Worm (Caenorhabditis elegans) whole organism, L2 larva: ENCODE results near the gene C18D11.1.
"Not testable (repeated sequence)": the region's sequence is repeated elsewhere in the genome, so short reads cannot be mapped to it uniquely, and the experiment has no call there.

Experiments used
- C34F6.9 ChIP-seq: fragments of 150-350 bp; optimal IDR thresholded peaks from 2 replicates; lab custom pipeline; 2014; ENCODE audit warnings: missing biosample characterization, missing genetic modification characterization
- F13H6.1 ChIP-seq: sonication (generic microtip); optimal IDR thresholded peaks from 2 replicates; lab custom pipeline; 2016; ENCODE audit warnings: missing genetic modification characterization, missing compliant biosample characterization
- R02D3.7 ChIP-seq: fragments of 150-350 bp; optimal IDR thresholded peaks from 2 replicates; lab custom pipeline; 2014; ENCODE audit warnings: missing biosample characterization, missing genetic modification characterization
- Y55F3AM.14 ChIP-seq: fragments of 200-800 bp; sonication (Bioruptor generic); optimal IDR thresholded peaks from 2 replicates; lab custom pipeline; 2018; ENCODE audit warnings: mild to moderate bottlenecking, missing genetic modification characterization, missing compliant biosample characterization
- ZK546.5 ChIP-seq: sonication (generic microtip); optimal IDR thresholded peaks from 2 replicates; lab custom pipeline; 2017; ENCODE audit warnings: missing biosample characterization, missing genetic modification characterization
- alr-1 ChIP-seq: fragments of 150-350 bp; optimal IDR thresholded peaks from 2 replicates; lab custom pipeline; 2014; ENCODE audit warnings: missing biosample characterization, missing genetic modification characterization
- ama-1 ChIP-seq: fragments of 150-350 bp; optimal IDR thresholded peaks from 2 replicates; lab custom pipeline; 2018; ENCODE audit warnings: inconsistent platforms
- blmp-1 ChIP-seq: sonication (generic microtip); optimal IDR thresholded peaks from 2 replicates; lab custom pipeline; 2017; ENCODE audit warnings: missing genetic modification characterization, mild to moderate bottlenecking, missing compliant biosample characterization, antibody characterized with exemption, moderate library complexity; ENCODE audit not compliant: insufficient read depth
- crh-2 ChIP-seq: sonication (generic microtip); optimal IDR thresholded peaks from 2 replicates; lab custom pipeline; 2017; ENCODE audit warnings: missing biosample characterization, missing genetic modification characterization
- dmd-4 ChIP-seq: sonication (generic microtip); optimal IDR thresholded peaks from 2 replicates; lab custom pipeline; 2017; ENCODE audit warnings: missing biosample characterization, missing genetic modification characterization
- egl-27 ChIP-seq: sonication (generic microtip); optimal IDR thresholded peaks from 3 replicates; lab custom pipeline; 2017; ENCODE audit warnings: missing biosample characterization, missing genetic modification reagents, missing genetic modification characterization
- elt-1 ChIP-seq: fragments of 150-350 bp; optimal IDR thresholded peaks from 2 replicates; lab custom pipeline; 2014; ENCODE audit warnings: missing biosample characterization, missing genetic modification characterization
- elt-3 ChIP-seq: sonication (generic microtip); optimal IDR thresholded peaks from 2 replicates; lab custom pipeline; 2017; ENCODE audit warnings: missing biosample characterization, missing genetic modification characterization
- fos-1 ChIP-seq: fragments of 150-350 bp; optimal IDR thresholded peaks from 2 replicates; lab custom pipeline; 2014; ENCODE audit warnings: missing biosample characterization, missing genetic modification characterization
- gmeb-1 ChIP-seq: fragments of 150-350 bp; optimal IDR thresholded peaks from 2 replicates; lab custom pipeline; 2014; ENCODE audit warnings: missing biosample characterization, missing genetic modification characterization
- lin-13 ChIP-seq: fragments of 150-350 bp; optimal IDR thresholded peaks from 2 replicates; lab custom pipeline; 2014; ENCODE audit warnings: missing biosample characterization, missing genetic modification reagents, missing genetic modification characterization
- lsy-2 ChIP-seq, 2 experiments: fragments of 150-350 bp in 1 of 2; sonication (generic microtip) in 1 of 2; optimal IDR thresholded peaks; 2 replicates each; lab custom pipeline; 2014 to 2017; ENCODE audit warnings: missing biosample characterization in 2 of 2, missing genetic modification characterization in 2 of 2
- mdl-1 ChIP-seq, 2 experiments: fragments of 150-350 bp in 1 of 2; sonication (generic microtip) in 1 of 2; optimal IDR thresholded peaks; 2 replicates each; lab custom pipeline; 2017; ENCODE audit warnings: missing biosample characterization in 2 of 2, missing genetic modification characterization in 2 of 2
- nhr-10 ChIP-seq: sonication (generic microtip); optimal IDR thresholded peaks from 2 replicates; lab custom pipeline; 2017; ENCODE audit warnings: missing biosample characterization, missing genetic modification characterization
- nhr-11 ChIP-seq: fragments of 150-350 bp; optimal IDR thresholded peaks from 2 replicates; lab custom pipeline; 2014; ENCODE audit warnings: missing biosample characterization, missing genetic modification characterization
- nhr-129 ChIP-seq: fragments of 150-350 bp; optimal IDR thresholded peaks from 2 replicates; lab custom pipeline; 2014; ENCODE audit warnings: missing biosample characterization, missing genetic modification characterization
- nhr-237 ChIP-seq: fragments of 150-350 bp; optimal IDR thresholded peaks from 2 replicates; lab custom pipeline; 2014; ENCODE audit warnings: missing biosample characterization, missing genetic modification characterization
- nhr-25 ChIP-seq: fragments of 150-350 bp; sonication (generic microtip); optimal IDR thresholded peaks from 3 replicates; lab custom pipeline; 2014; ENCODE audit warnings: missing biosample characterization, missing genetic modification characterization
- peb-1 ChIP-seq: fragments of 150-350 bp; optimal IDR thresholded peaks from 2 replicates; lab custom pipeline; 2014; ENCODE audit warnings: missing biosample characterization, missing genetic modification characterization
- sem-4 ChIP-seq: fragments of 150-350 bp; optimal IDR thresholded peaks from 2 replicates; lab custom pipeline; 2014; ENCODE audit warnings: missing biosample characterization, missing genetic modification reagents, missing genetic modification characterization
- skn-1 ChIP-seq: sonication (generic microtip); optimal IDR thresholded peaks from 2 replicates; lab custom pipeline; 2017; ENCODE audit warnings: missing biosample characterization, missing genetic modification characterization
- sma-3 ChIP-seq: sonication (generic microtip); optimal IDR thresholded peaks from 2 replicates; lab custom pipeline; 2016; ENCODE audit warnings: missing genetic modification reagents, missing genetic modification characterization, missing compliant biosample characterization
- unc-39 ChIP-seq: fragments of 150-350 bp; optimal IDR thresholded peaks from 2 replicates; lab custom pipeline; 2014; ENCODE audit warnings: missing biosample characterization, missing genetic modification characterization
- unc-55 ChIP-seq: fragments of 150-350 bp; sonication (generic microtip); optimal IDR thresholded peaks from 3 replicates; lab custom pipeline; 2014; ENCODE audit warnings: missing biosample characterization, missing genetic modification reagents, missing genetic modification characterization
- ztf-1 ChIP-seq: fragments of 200-800 bp; sonication (Bioruptor generic); conservative IDR thresholded peaks from 2 replicates; pipeline ENCODE4 v1.3.6; 2022; ENCODE audit warnings: missing genetic modification characterization, missing compliant biosample characterization
- ztf-4 ChIP-seq: fragments of 150-350 bp; optimal IDR thresholded peaks from 2 replicates; lab custom pipeline; 2014; ENCODE audit warnings: missing biosample characterization, missing genetic modification characterization

Gene C18D11.1

DNA sequence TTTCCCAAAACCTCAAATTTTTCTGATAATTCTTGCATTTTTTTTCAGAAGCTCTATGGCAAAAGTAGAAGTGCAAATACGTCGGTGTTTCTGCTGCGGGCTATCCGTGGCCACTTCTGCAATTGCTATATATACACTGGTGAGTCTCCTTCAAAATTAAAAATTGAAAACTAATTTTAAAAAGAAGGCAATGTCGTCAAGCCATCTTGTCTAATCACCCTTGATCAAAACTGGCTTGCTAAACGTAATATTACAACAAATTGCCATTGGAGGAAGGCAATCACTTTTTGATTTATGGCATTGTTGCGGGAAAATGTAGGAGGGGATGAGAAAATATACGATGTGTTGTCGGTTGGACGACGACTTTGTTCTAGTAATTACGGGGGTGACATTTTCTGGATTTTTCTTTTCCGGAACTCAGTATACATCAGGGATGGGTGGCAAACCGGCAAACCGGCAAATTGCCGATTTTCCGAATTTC lies at the start of gene C18D11.1:
Gene C18D11.1 (plus strand): TSS at position 51 of the 481 bp plus-strand sequence.
- TF ChIP-seq nhr-25 (tag; lab: Kevin White, UChicago): peak; percentile 26
- no peak for TF ChIP-seq C34F6.9 (tag; lab: Kevin White, UChicago)

ce11 chrIII:11773581-11773980 lies 42.8 kb upstream of the C18D11.1 start, which contains the start of gene gbf-1:
Gene gbf-1 (minus strand): TSS chrIII:11773681.
- not testable (repeated sequence) for TF ChIP-seq ztf-4 (tag; lab: Kevin White, UChicago); nhr-237 (tag; lab: Kevin White, UChicago); ama-1 (lab: Kevin White, UChicago)
- TF ChIP-seq, all 48 proteins: peak for 0; not testable (repeated sequence) for 48

- TF ChIP-seq elt-3 (tag; lab: Kevin White, UChicago) (no peak), C34F6.9 (tag; lab: Kevin White, UChicago) (peak; percentile 51), skn-1 (tag; lab: Kevin White, UChicago) (no peak), unc-55 (GFP tag; lab: Kevin White, UChicago) (peak; percentile 62), fos-1 (tag; lab: Kevin White, UChicago) (peak; percentile 36), mdl-1 (tag; optimal IDR thresholded peaks at IDR 0.05; lab: Kevin White, UChicago) (peak in 1 of 2 experiments; percentile 42), blmp-1 (tag; lab: Kevin White, UChicago) (peak; percentile 74), nhr-25 (tag; lab: Kevin White, UChicago) (peak; percentile 27), lsy-2 (tag; optimal IDR thresholded peaks at IDR 0.05; lab: Kevin White, UChicago) (peak; percentile 3 to 70), nhr-129 (tag; lab: Kevin White, UChicago) (peak; percentile 45), F13H6.1 (no peak), egl-27 (tag; lab: Kevin White, UChicago) (no peak), sem-4 (peak; percentile 49), crh-2 (peak; percentile 92), ZK546.5 (tag; lab: Kevin White, UChicago) (no peak), gmeb-1 (peak; percentile 63)
Measured at ce11 chrIII:11774508-11775000, 41.8 kb upstream of the C18D11.1 start, which contains the start of gene immp-1. Gene immp-1 (plus strand): TSS chrIII:11774950.

ce11 chrIII:11777321-11777720 lies 39.1 kb upstream of the C18D11.1 start, which contains the start of gene mdt-21:
Gene mdt-21 (plus strand): TSS chrIII:11777621.
- TF ChIP-seq ztf-1: no peak
- no peak for TF ChIP-seq fos-1 (tag; lab: Kevin White, UChicago)
- TF ChIP-seq ama-1 (lab: Kevin White, UChicago): no peak
- no peak for TF ChIP-seq Y55F3AM.14 (GFP tag; lab: Kevin White, UChicago)
- TF ChIP-seq blmp-1 (tag; lab: Kevin White, UChicago): no peak
- TF ChIP-seq sma-3 (GFP tag; lab: Kevin White, UChicago): no peak
- TF ChIP-seq nhr-10: no peak
- no peak for TF ChIP-seq alr-1 (tag; lab: Kevin White, UChicago)
- TF ChIP-seq dmd-4 (tag; lab: Kevin White, UChicago): no peak
- no peak for TF ChIP-seq unc-39
- no peak for TF ChIP-seq R02D3.7 (tag; lab: Kevin White, UChicago)
- no peak for TF ChIP-seq skn-1 (tag; lab: Kevin White, UChicago)
- no peak for TF ChIP-seq mdl-1 (tag; optimal IDR thresholded peaks at IDR 0.05; lab: Kevin White, UChicago)
- TF ChIP-seq nhr-11 (tag; lab: Kevin White, UChicago): no peak
- no peak for TF ChIP-seq nhr-25 (tag; lab: Kevin White, UChicago)
- TF ChIP-seq gmeb-1: no peak
- no peak for TF ChIP-seq peb-1 (tag; lab: Kevin White, UChicago)

DNA sequence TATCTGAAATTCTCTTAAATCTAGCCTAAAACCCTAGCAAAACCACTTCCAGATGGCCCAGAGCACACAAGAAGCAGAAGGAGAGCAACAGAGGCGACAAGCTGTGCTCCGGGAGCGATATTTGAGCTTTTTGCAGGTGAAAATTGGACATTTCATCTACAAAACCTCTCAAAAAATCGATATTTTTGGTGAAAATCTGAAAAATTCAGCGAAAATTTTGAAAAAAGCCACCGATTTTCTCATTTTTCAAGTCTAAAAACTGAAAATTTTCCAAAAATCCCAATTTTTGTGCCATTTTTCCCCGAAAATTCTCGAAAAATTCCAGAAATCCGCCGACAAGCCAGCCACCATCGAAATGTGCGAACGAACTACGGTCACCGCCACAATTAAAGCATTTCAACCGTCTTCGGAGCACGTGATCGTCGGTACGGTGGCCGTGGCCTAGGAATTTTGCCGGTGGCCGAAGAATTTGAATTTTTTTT lies 36.1 kb upstream of the C18D11.1 start, which contains the start of gene C24H11.5:
Gene C24H11.5 (plus strand): TSS at position 51 of the 482 bp plus-strand sequence.
- TF ChIP-seq elt-1 (tag; lab: Kevin White, UChicago): no peak
- no peak for TF ChIP-seq egl-27 (tag; lab: Kevin White, UChicago)
- no peak for TF ChIP-seq skn-1 (tag; lab: Kevin White, UChicago)
- TF ChIP-seq elt-3 (tag; lab: Kevin White, UChicago): no peak
- no peak for TF ChIP-seq lin-13 (GFP tag; lab: Kevin White, UChicago)
- TF ChIP-seq crh-2: no peak
- TF ChIP-seq nhr-25 (tag; lab: Kevin White, UChicago): no peak
